Worm (Caenorhabditis elegans) whole organism, L1 larva: ENCODE data around the gene fip-2.

Source experiments
- ama-1 ChIP-seq: fragments of 150-350 bp; optimal IDR thresholded peaks from 2 replicates; lab custom pipeline; 2014
- efl-3 ChIP-seq: fragments of 200-800 bp; sonication (Bioruptor generic); optimal IDR thresholded peaks from 2 replicates; lab custom pipeline; 2018; ENCODE audit warnings: mild to moderate bottlenecking, missing genetic modification characterization, missing compliant biosample characterization
- lin-39 ChIP-seq: fragments of 150-350 bp; optimal IDR thresholded peaks from 2 replicates; lab custom pipeline; 2014; ENCODE audit warnings: missing biosample characterization, missing genetic modification reagents, missing genetic modification characterization
- nhr-12 ChIP-seq: sonication (generic microtip); optimal IDR thresholded peaks from 2 replicates; lab custom pipeline; 2017; ENCODE audit warnings: missing biosample characterization, missing genetic modification characterization
- nhr-237 ChIP-seq: fragments of 150-350 bp; optimal IDR thresholded peaks from 2 replicates; lab custom pipeline; 2014; ENCODE audit warnings: missing biosample characterization, missing genetic modification characterization
- nhr-71 ChIP-seq: sonication (generic microtip); optimal IDR thresholded peaks from 2 replicates; lab custom pipeline; 2016; ENCODE audit warnings: mild to moderate bottlenecking, missing genetic modification characterization, moderate library complexity, missing compliant biosample characterization
- nhr-90 ChIP-seq: sonication (generic microtip); optimal IDR thresholded peaks from 2 replicates; lab custom pipeline; 2016; ENCODE audit warnings: mild to moderate bottlenecking, missing genetic modification characterization, missing compliant biosample characterization; ENCODE audit not compliant: poor library complexity
- pqm-1 ChIP-seq: sonication (generic microtip); optimal IDR thresholded peaks from 3 replicates; lab custom pipeline; 2017; ENCODE audit warnings: missing biosample characterization, missing genetic modification characterization
- snpc-4 ChIP-seq: fragments of 150-350 bp; optimal IDR thresholded peaks from 2 replicates; lab custom pipeline; 2014; ENCODE audit warnings: missing biosample characterization, missing genetic modification characterization
- zag-1 ChIP-seq: fragments of 150-350 bp; optimal IDR thresholded peaks from 2 replicates; lab custom pipeline; 2014; ENCODE audit warnings: missing biosample characterization, missing genetic modification characterization
- ztf-11 ChIP-seq, 2 experiments: sonication (generic microtip); optimal IDR thresholded peaks; 2 replicates each; lab custom pipeline; 2016 to 2017; ENCODE audit warnings: missing genetic modification characterization in 2 of 2, missing biosample characterization in 1 of 2, missing compliant biosample characterization in 1 of 2

DNA sequence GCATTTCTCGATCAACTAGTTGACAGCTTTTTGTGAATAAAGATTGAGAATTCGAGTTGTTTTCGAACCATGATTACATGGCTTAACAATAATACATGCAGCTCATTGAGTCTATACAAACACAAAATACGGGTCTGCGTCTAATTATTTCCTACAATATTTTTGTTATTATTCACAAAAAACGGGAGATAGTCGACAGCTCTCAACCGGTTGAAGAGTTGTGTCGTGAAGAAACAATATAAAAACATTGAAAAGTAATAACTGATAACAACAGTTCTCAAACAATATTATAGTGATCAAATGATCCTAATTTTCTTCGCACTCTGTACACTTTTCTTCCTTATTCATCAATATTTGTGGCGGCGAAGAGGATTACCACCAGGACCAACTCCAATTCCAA is 26.7 kb upstream of the fip-2 start, which contains the start of gene cyp-33B1:
- no peak for TF ChIP-seq lin-39 (tag; lab: Kevin White, UChicago)
- TF ChIP-seq zag-1 (tag; lab: Kevin White, UChicago), result no peak
- TF ChIP-seq nhr-237, result no peak
- no peak for TF ChIP-seq nhr-12 (tag; lab: Kevin White, UChicago)
- no peak for TF ChIP-seq efl-3 (GFP tag; lab: Kevin White, UChicago)
- TF ChIP-seq nhr-71 (tag; lab: Kevin White, UChicago), result no peak
- no peak for TF ChIP-seq snpc-4 (tag; lab: Kevin White, UChicago)
- TF ChIP-seq ama-1 (lab: Kevin White, UChicago), result no peak
- TF ChIP-seq pqm-1 (tag; lab: Kevin White, UChicago), result no peak
- no peak for TF ChIP-seq nhr-90
- TF ChIP-seq ztf-11 (tag; optimal IDR thresholded peaks at IDR 0.05; lab: Kevin White, UChicago), result no peak
